Fruit fly (Drosophila melanogaster): ENCODE measurements around the gene cdi.
A peak's percentile ranks its signal among the peaks of the same experiment; 100 is the strongest.

cdi gene

dm6 chr3R:19094039-19094438 is at the start of gene cdi:
Gene cdi, minus strand, starts transcription at chr3R:19094270.
- TF ChIP-seq lola (GFP tag; optimal IDR thresholded peaks at IDR 0.05), result no peak
- TF ChIP-seq br (GFP tag; optimal IDR thresholded peaks at IDR 0.05), result no peak
- no peak for TF ChIP-seq Vsx2 (GFP tag; optimal IDR thresholded peaks at IDR 0.05; ENCODE audit: partially characterized antibody)
- no peak for TF ChIP-seq HLH106 (tag; optimal IDR thresholded peaks at IDR 0.05)
- no peak for TF ChIP-seq usp (GFP tag; optimal IDR thresholded peaks at IDR 0.05)
- no peak for TF ChIP-seq Dfd (GFP tag; optimal IDR thresholded peaks at IDR 0.05)
- no peak for TF ChIP-seq ey (GFP tag; optimal IDR thresholded peaks at IDR 0.05)
- peak; percentile 77 for TF ChIP-seq Hr83 (GFP tag; optimal IDR thresholded peaks at IDR 0.05; ENCODE audit: poor library complexity, severe bottlenecking)
- no peak for TF ChIP-seq Myc (optimal IDR thresholded peaks at IDR 0.05)
- TF ChIP-seq dsf (GFP tag; optimal IDR thresholded peaks at IDR 0.05; ENCODE audit: borderline replicate concordance), result no peak
- no peak for TF ChIP-seq fru (GFP tag; optimal IDR thresholded peaks at IDR 0.05)
- TF ChIP-seq Hnf4 (GFP tag; optimal IDR thresholded peaks at IDR 0.05), result peak; percentile 58
- TF ChIP-seq h (GFP tag; optimal IDR thresholded peaks at IDR 0.05), result peak; percentile 36
- TF ChIP-seq Dif (GFP tag; optimal IDR thresholded peaks at IDR 0.05; ENCODE audit: partially characterized antibody), result peak; percentile 10
- TF ChIP-seq Sp1 (GFP tag; optimal IDR thresholded peaks at IDR 0.05), result peak; percentile 39
- TF ChIP-seq Rel (GFP tag; optimal IDR thresholded peaks at IDR 0.05), result no peak
- peak; percentile 12 for TF ChIP-seq Rel (tag; optimal IDR thresholded peaks at IDR 0.05)
- TF ChIP-seq Abd-B (GFP tag; optimal IDR thresholded peaks at IDR 0.05), result no peak
- TF ChIP-seq pan (optimal IDR thresholded peaks at IDR 0.05), result no peak
- no peak for TF ChIP-seq sv (GFP tag; optimal IDR thresholded peaks at IDR 0.05)
- peak; percentile 1 for TF ChIP-seq brk (GFP tag; optimal IDR thresholded peaks at IDR 0.05)
- TF ChIP-seq N (GFP tag; optimal IDR thresholded peaks at IDR 0.05), result no peak
- TF ChIP-seq rgr (GFP tag; optimal IDR thresholded peaks at IDR 0.05), result peak; percentile 20
- no peak for TF ChIP-seq OdsH (GFP tag; optimal IDR thresholded peaks at IDR 0.05)
- TF ChIP-seq tai (GFP tag; optimal IDR thresholded peaks at IDR 0.05), result peak; percentile 61
- TF ChIP-seq Jra (GFP tag; optimal IDR thresholded peaks at IDR 0.05), result no peak
- no peak for TF ChIP-seq sage (GFP tag; optimal IDR thresholded peaks at IDR 0.05)
- TF ChIP-seq CG9705 (GFP tag; optimal IDR thresholded peaks at IDR 0.05), result no peak
- peak in 1 of 2 experiments; percentile 7 for TF ChIP-seq foxo (GFP tag; optimal IDR thresholded peaks at IDR 0.05)
- TF ChIP-seq dl (GFP tag; optimal IDR thresholded peaks at IDR 0.05; ENCODE audit: insufficient read depth in 1 of 2, partially characterized antibody in 2 of 2), result no peak
- no peak for TF ChIP-seq GATAd (GFP tag; optimal IDR thresholded peaks at IDR 0.05)

dm6 chr3R:19134957-19135356 is 40.9 kb upstream of the cdi start, which contains the start of gene Cyp12a4:
Gene Cyp12a4, plus strand, starts transcription at chr3R:19135158.
- no peak for TF ChIP-seq Jra (GFP tag; optimal IDR thresholded peaks at IDR 0.05)
- TF ChIP-seq Dif (GFP tag; optimal IDR thresholded peaks at IDR 0.05; ENCODE audit: partially characterized antibody), result no peak
- no peak for TF ChIP-seq sage (GFP tag; optimal IDR thresholded peaks at IDR 0.05)

- TF ChIP-seq Dif (GFP tag; optimal IDR thresholded peaks at IDR 0.05; ENCODE audit: partially characterized antibody), result no peak
- TF ChIP-seq CrebA (GFP tag; optimal IDR thresholded peaks at IDR 0.05; ENCODE audit: borderline replicate concordance), result no peak
- TF ChIP-seq ey (GFP tag; optimal IDR thresholded peaks at IDR 0.05), result no peak
- no peak for TF ChIP-seq Hr78 (GFP tag; optimal IDR thresholded peaks at IDR 0.05)
- TF ChIP-seq Hr83 (GFP tag; optimal IDR thresholded peaks at IDR 0.05; ENCODE audit: poor library complexity, severe bottlenecking), result no peak
- TF ChIP-seq h (GFP tag; optimal IDR thresholded peaks at IDR 0.05), result peak; percentile 29
- no peak for TF ChIP-seq woc (GFP tag; optimal IDR thresholded peaks at IDR 0.05)
- TF ChIP-seq Abd-B (GFP tag; optimal IDR thresholded peaks at IDR 0.05), result no peak
- TF ChIP-seq HLH106 (tag; optimal IDR thresholded peaks at IDR 0.05), result no peak
- no peak for TF ChIP-seq Hnf4 (GFP tag; optimal IDR thresholded peaks at IDR 0.05)
- no peak for TF ChIP-seq brk (GFP tag; optimal IDR thresholded peaks at IDR 0.05)
- TF ChIP-seq sage (GFP tag; optimal IDR thresholded peaks at IDR 0.05), result no peak
- TF ChIP-seq lola (GFP tag; optimal IDR thresholded peaks at IDR 0.05), result no peak
- no peak for TF ChIP-seq Rel (GFP tag; optimal IDR thresholded peaks at IDR 0.05)
- TF ChIP-seq Rel (tag; optimal IDR thresholded peaks at IDR 0.05), result no peak
- peak; percentile 41 for TF ChIP-seq OdsH (GFP tag; optimal IDR thresholded peaks at IDR 0.05)
- TF ChIP-seq pan (optimal IDR thresholded peaks at IDR 0.05), result no peak
- TF ChIP-seq dmrt93B (GFP tag; optimal IDR thresholded peaks at IDR 0.05), result no peak
- TF ChIP-seq jim (GFP tag; optimal IDR thresholded peaks at IDR 0.05), result no peak
- no peak for TF ChIP-seq rgr (GFP tag; optimal IDR thresholded peaks at IDR 0.05)
- no peak for TF ChIP-seq psq (GFP tag; optimal IDR thresholded peaks at IDR 0.05)
- peak; percentile 24 for TF ChIP-seq fru (GFP tag; optimal IDR thresholded peaks at IDR 0.05)
- TF ChIP-seq usp (GFP tag; optimal IDR thresholded peaks at IDR 0.05), result no peak
- TF ChIP-seq CG9705 (GFP tag; optimal IDR thresholded peaks at IDR 0.05), result no peak
- no peak for TF ChIP-seq dl (GFP tag; optimal IDR thresholded peaks at IDR 0.05; ENCODE audit: insufficient read depth in 1 of 2, partially characterized antibody in 2 of 2)
- no peak for TF ChIP-seq Myc (optimal IDR thresholded peaks at IDR 0.05)
- TF ChIP-seq foxo (GFP tag; optimal IDR thresholded peaks at IDR 0.05), result peak in 1 of 2 experiments; percentile 12
- TF ChIP-seq Jra (GFP tag; optimal IDR thresholded peaks at IDR 0.05), result no peak
- no peak for TF ChIP-seq br (GFP tag; optimal IDR thresholded peaks at IDR 0.05)
- TF ChIP-seq N (GFP tag; optimal IDR thresholded peaks at IDR 0.05), result no peak
- no peak for TF ChIP-seq CG32264 (GFP tag; optimal IDR thresholded peaks at IDR 0.05)
- TF ChIP-seq Mio (GFP tag; optimal IDR thresholded peaks at IDR 0.05), result no peak
- no peak for TF ChIP-seq Vsx2 (GFP tag; optimal IDR thresholded peaks at IDR 0.05; ENCODE audit: partially characterized antibody)
Measured at dm6 chr3R:19132146-19132833, 38.2 kb upstream of the cdi start, which contains the start of gene Cyp12a5. Gene Cyp12a5, plus strand, starts transcription at chr3R:19132648.
